Worm (Caenorhabditis elegans) whole organism, mixed stage, embryonic: ENCODE data around the gene C44B12.6.

ENCODE experiments used
- ces-1 ChIP-seq: fragments of 150-350 bp; optimal IDR thresholded peaks from 2 replicates; lab custom pipeline; 2014; ENCODE audit warnings: missing biosample characterization, missing genetic modification reagents, missing genetic modification characterization
- lin-13 ChIP-seq: fragments of 150-350 bp; optimal IDR thresholded peaks from 2 replicates; lab custom pipeline; 2014; ENCODE audit warnings: missing biosample characterization, missing genetic modification characterization
- lin-32 ChIP-seq: fragments of 200-800 bp; sonication (Bioruptor generic); optimal IDR thresholded peaks from 2 replicates; lab custom pipeline; 2018; ENCODE audit warnings: mild to moderate bottlenecking, missing genetic modification characterization, missing compliant biosample characterization
- lsy-2 ChIP-seq: fragments of 150-350 bp; optimal IDR thresholded peaks from 2 replicates; lab custom pipeline; 2014; ENCODE audit warnings: missing biosample characterization, missing genetic modification characterization
- mab-5 ChIP-seq: fragments of 150-350 bp; optimal IDR thresholded peaks from 2 replicates; lab custom pipeline; 2014; ENCODE audit warnings: missing biosample characterization, missing genetic modification characterization
- mep-1 ChIP-seq: fragments of 150-350 bp; optimal IDR thresholded peaks from 2 replicates; lab custom pipeline; 2017; ENCODE audit warnings: missing biosample characterization, missing genetic modification reagents, missing genetic modification characterization, inconsistent platforms
- nhr-12 ChIP-seq: fragments of 150-350 bp; optimal IDR thresholded peaks from 2 replicates; lab custom pipeline; 2014; ENCODE audit warnings: missing biosample characterization, missing genetic modification characterization
- nhr-237 ChIP-seq: fragments of 150-350 bp; optimal IDR thresholded peaks from 2 replicates; lab custom pipeline; 2014; ENCODE audit warnings: missing biosample characterization, missing genetic modification characterization
- nhr-76 ChIP-seq: sonication (generic microtip); optimal IDR thresholded peaks from 2 replicates; lab custom pipeline; 2017; ENCODE audit warnings: missing biosample characterization, missing genetic modification characterization
- pha-4 ChIP-seq: fragments of 150-350 bp; optimal IDR thresholded peaks from 2 replicates; lab custom pipeline; 2018; ENCODE audit warnings: missing biosample characterization, missing genetic modification reagents, missing genetic modification characterization
- unc-39 ChIP-seq: fragments of 150-350 bp; optimal IDR thresholded peaks from 2 replicates; lab custom pipeline; 2014; ENCODE audit warnings: missing biosample characterization, missing genetic modification characterization
- unc-62 ChIP-seq: fragments of 150-350 bp; optimal IDR thresholded peaks from 2 replicates; lab custom pipeline; 2014; ENCODE audit warnings: missing biosample characterization, missing genetic modification reagents, missing genetic modification characterization

ce11 chrIV:1096154-1096553, 40.4 kb downstream of the C44B12.6 start:
- TF ChIP-seq nhr-237 (tag; lab: Kevin White, UChicago) = no peak
- TF ChIP-seq unc-62 (GFP tag; lab: Kevin White, UChicago) = no peak
- no peak for TF ChIP-seq mab-5 (tag; lab: Kevin White, UChicago)
- no peak for TF ChIP-seq pha-4 (tag; lab: Kevin White, UChicago)
- TF ChIP-seq ces-1 (GFP tag; lab: Kevin White, UChicago) = no peak
- no peak for TF ChIP-seq mep-1
- TF ChIP-seq lin-32 (GFP tag; lab: Kevin White, UChicago) = no peak
- TF ChIP-seq unc-39 (tag; lab: Kevin White, UChicago) = no peak
- no peak for TF ChIP-seq nhr-76
- TF ChIP-seq nhr-12 (tag; lab: Kevin White, UChicago) = no peak
- TF ChIP-seq lsy-2 = no peak
- no peak for TF ChIP-seq lin-13 (tag; lab: Kevin White, UChicago)
